Fruit fly (Drosophila melanogaster) whole organism, prepupa: Measurements from ENCODE around the gene CG6791.

Source experiments
- Blimp-1 ChIP-seq: fragments of 200-800 bp; sonication (Bioruptor generic); optimal IDR thresholded peaks from 3 replicates; lab custom pipeline; 2017; ENCODE audit warnings: missing biosample characterization, missing genetic modification characterization, mild to moderate bottlenecking, moderate library complexity, missing genetic modification reagents
- CG10631 ChIP-seq: fragments of 200-800 bp; sonication (Bioruptor generic); optimal IDR thresholded peaks from 2 replicates; lab custom pipeline; 2016; ENCODE audit warnings: missing biosample characterization, missing genetic modification characterization
- CG10669 ChIP-seq: fragments of 200-800 bp; sonication (Bioruptor generic); optimal IDR thresholded peaks from 3 replicates; lab custom pipeline; 2018; ENCODE audit warnings: missing biosample characterization, mild to moderate bottlenecking, missing genetic modification characterization, moderate library complexity
- CG11294 ChIP-seq: fragments of 200-800 bp; sonication (Bioruptor generic); IDR thresholded peaks from 2 replicates; pipeline ENCODE4 v1.3.6; 2022; ENCODE audit warnings: missing biosample characterization, missing genetic modification characterization
- CG11762 ChIP-seq: fragments of 200-800 bp; sonication (Bioruptor generic); optimal IDR thresholded peaks from 3 replicates; lab custom pipeline; 2016; ENCODE audit warnings: missing biosample characterization, missing genetic modification characterization; ENCODE audit not compliant: insufficient read depth
- CG11902 ChIP-seq: fragments of 200-800 bp; sonication (Bioruptor generic); optimal IDR thresholded peaks from 3 replicates; lab custom pipeline; 2016; ENCODE audit warnings: missing biosample characterization, missing genetic modification characterization
- CG15336 ChIP-seq: fragments of 200-800 bp; sonication (Bioruptor generic); IDR thresholded peaks from 2 replicates; pipeline ENCODE4 v1.3.6; 2022; ENCODE audit warnings: missing biosample characterization, missing genetic modification characterization
- CG1621 ChIP-seq: fragments of 200-800 bp; sonication (Bioruptor generic); optimal IDR thresholded peaks from 3 replicates; lab custom pipeline; 2018; ENCODE audit warnings: missing biosample characterization, mild to moderate bottlenecking, missing genetic modification characterization
- CG16779 ChIP-seq: fragments of 200-800 bp; sonication (Bioruptor generic); optimal IDR thresholded peaks from 3 replicates; lab custom pipeline; 2017; ENCODE audit warnings: missing biosample characterization, mild to moderate bottlenecking, missing genetic modification characterization
- CG3032 ChIP-seq: fragments of 200-800 bp; optimal IDR thresholded peaks from 2 replicates; lab custom pipeline; 2019; ENCODE audit warnings: missing biosample characterization, mild to moderate bottlenecking, missing genetic modification characterization, moderate library complexity
- CG31627 ChIP-seq: fragments of 200-800 bp; sonication (Bioruptor generic); optimal IDR thresholded peaks from 3 replicates; lab custom pipeline; 2016; ENCODE audit warnings: missing biosample characterization, missing genetic modification characterization
- CG34406 ChIP-seq: fragments of 200-800 bp; sonication (Bioruptor generic); optimal IDR thresholded peaks from 3 replicates; lab custom pipeline; 2016; ENCODE audit warnings: missing biosample characterization, missing genetic modification characterization
- CG3919 ChIP-seq: fragments of 200-800 bp; sonication (Bioruptor generic); optimal IDR thresholded peaks from 3 replicates; lab custom pipeline; 2016; ENCODE audit warnings: missing biosample characterization, missing genetic modification characterization
- CG6163 ChIP-seq: fragments of 200-800 bp; sonication (Bioruptor generic); IDR thresholded peaks from 3 replicates; pipeline ENCODE4 v1.3.6; 2022; ENCODE audit warnings: missing biosample characterization, missing genetic modification characterization
- CG6792 ChIP-seq: fragments of 200-800 bp; sonication (Bioruptor generic); optimal IDR thresholded peaks from 3 replicates; lab custom pipeline; 2016; ENCODE audit warnings: missing biosample characterization, missing genetic modification characterization
- CG6854 ChIP-seq: fragments of 200-800 bp; sonication (Bioruptor generic); optimal IDR thresholded peaks from 2 replicates; lab custom pipeline; 2017; ENCODE audit warnings: missing biosample characterization, mild to moderate bottlenecking, missing genetic modification characterization
- CG8632 ChIP-seq: fragments of 200-800 bp; sonication (Bioruptor generic); optimal IDR thresholded peaks from 3 replicates; lab custom pipeline; 2016; ENCODE audit warnings: missing biosample characterization, missing genetic modification characterization
- Eip78C ChIP-seq: fragments of 200-800 bp; sonication (Bioruptor generic); peaks from one replicate; lab custom pipeline; 2016; ENCODE audit warnings: missing biosample characterization, missing genetic modification characterization
- Eip93F ChIP-seq: fragments of 200-800 bp; sonication (Bioruptor generic); optimal IDR thresholded peaks from 2 replicates; lab custom pipeline; 2016; ENCODE audit warnings: missing biosample characterization, mild to moderate bottlenecking, missing genetic modification characterization
- Ets21C ChIP-seq: fragments of 200-800 bp; sonication (Bioruptor generic); optimal IDR thresholded peaks from 3 replicates; lab custom pipeline; 2016; ENCODE audit warnings: missing biosample characterization, missing genetic modification characterization
- Ets96B ChIP-seq: fragments of 200-800 bp; optimal IDR thresholded peaks from 2 replicates; lab custom pipeline; 2019; ENCODE audit warnings: missing biosample characterization, mild to moderate bottlenecking, missing genetic modification characterization, moderate library complexity
- Gug ChIP-seq: fragments of 200-800 bp; sonication (Bioruptor generic); IDR thresholded peaks from 2 replicates; pipeline ENCODE4 v1.3.6; 2022; ENCODE audit warnings: missing biosample characterization, missing genetic modification characterization
- Hr39 ChIP-seq: fragments of 200-800 bp; sonication (Bioruptor generic); optimal IDR thresholded peaks from 2 replicates; lab custom pipeline; 2016; ENCODE audit warnings: missing biosample characterization, missing genetic modification characterization
- Hr4 ChIP-seq: fragments of 200-800 bp; sonication (Bioruptor generic); optimal IDR thresholded peaks from 3 replicates; lab custom pipeline; 2016; ENCODE audit warnings: missing biosample characterization, missing genetic modification characterization
- Lpt ChIP-seq: fragments of 200-800 bp; sonication (Bioruptor generic); optimal IDR thresholded peaks from 3 replicates; lab custom pipeline; 2016; ENCODE audit warnings: missing biosample characterization, missing genetic modification characterization
- Met ChIP-seq: fragments of 200-800 bp; sonication (Bioruptor generic); optimal IDR thresholded peaks from 3 replicates; lab custom pipeline; 2016; ENCODE audit warnings: missing biosample characterization, missing genetic modification characterization
- Sox102F ChIP-seq: fragments of 200-800 bp; sonication (Bioruptor generic); optimal IDR thresholded peaks from 2 replicates; lab custom pipeline; 2016; ENCODE audit warnings: missing biosample characterization, mild to moderate bottlenecking, missing genetic modification characterization
- Sox14 ChIP-seq: fragments of 200-800 bp; sonication (Bioruptor generic); optimal IDR thresholded peaks from 3 replicates; lab custom pipeline; 2016; ENCODE audit warnings: missing biosample characterization, missing genetic modification characterization
- Sox15 ChIP-seq: fragments of 200-800 bp; sonication (Bioruptor generic); optimal IDR thresholded peaks from 3 replicates; lab custom pipeline; 2016; ENCODE audit warnings: missing biosample characterization, missing genetic modification characterization
- achi ChIP-seq: fragments of 200-800 bp; sonication (Bioruptor generic); optimal IDR thresholded peaks from 3 replicates; lab custom pipeline; 2016; ENCODE audit warnings: missing biosample characterization, missing genetic modification characterization
- acj6 ChIP-seq: fragments of 200-800 bp; sonication (Bioruptor generic); optimal IDR thresholded peaks from 3 replicates; lab custom pipeline; 2016; ENCODE audit warnings: missing biosample characterization, missing genetic modification characterization
- cyc ChIP-seq: fragments of 200-800 bp; sonication (Bioruptor generic); optimal IDR thresholded peaks from 3 replicates; lab custom pipeline; 2016; ENCODE audit warnings: missing biosample characterization, missing genetic modification characterization
- dac ChIP-seq: fragments of 200-800 bp; sonication (Bioruptor generic); optimal IDR thresholded peaks from 2 replicates; lab custom pipeline; 2017; ENCODE audit warnings: missing biosample characterization, mild to moderate bottlenecking, missing genetic modification characterization
- dsx ChIP-seq: fragments of 200-800 bp; optimal IDR thresholded peaks from 3 replicates; lab custom pipeline; 2019; ENCODE audit warnings: missing biosample characterization, mild to moderate bottlenecking, missing genetic modification characterization, moderate library complexity; ENCODE audit not compliant: poor library complexity, severe bottlenecking
- eg ChIP-seq: fragments of 200-800 bp; sonication (Bioruptor generic); IDR thresholded peaks from 3 replicates; pipeline ENCODE4 v1.3.6; 2022; ENCODE audit warnings: missing biosample characterization, missing genetic modification characterization
- esn ChIP-seq: fragments of 200-800 bp; sonication (Bioruptor generic); optimal IDR thresholded peaks from 2 replicates; lab custom pipeline; 2016; ENCODE audit warnings: missing biosample characterization, mild to moderate bottlenecking, missing genetic modification characterization, moderate library complexity
- fd59A ChIP-seq: fragments of 200-800 bp; sonication (Bioruptor generic); optimal IDR thresholded peaks from 2 replicates; lab custom pipeline; 2017; ENCODE audit warnings: missing biosample characterization, mild to moderate bottlenecking, missing genetic modification characterization, missing genetic modification reagents
- fd85E ChIP-seq: fragments of 200-800 bp; sonication (Bioruptor generic); optimal IDR thresholded peaks from 3 replicates; lab custom pipeline; 2016; ENCODE audit warnings: missing biosample characterization, missing genetic modification characterization
- fkh ChIP-seq: fragments of 200-800 bp; sonication (Bioruptor generic); optimal IDR thresholded peaks from 3 replicates; lab custom pipeline; 2017; ENCODE audit warnings: missing biosample characterization, mild to moderate bottlenecking, missing genetic modification characterization, moderate library complexity
- lz ChIP-seq: fragments of 200-800 bp; sonication (Bioruptor generic); optimal IDR thresholded peaks from 3 replicates; lab custom pipeline; 2016; ENCODE audit warnings: missing biosample characterization, missing genetic modification characterization
- net ChIP-seq: fragments of 200-800 bp; sonication (Bioruptor generic); optimal IDR thresholded peaks from 3 replicates; lab custom pipeline; 2016; ENCODE audit warnings: missing biosample characterization, missing genetic modification characterization
- spab ChIP-seq: fragments of 200-800 bp; sonication (Bioruptor generic); optimal IDR thresholded peaks from 2 replicates; lab custom pipeline; 2017; ENCODE audit warnings: missing biosample characterization, mild to moderate bottlenecking, missing genetic modification characterization, missing genetic modification reagents
- svp ChIP-seq: fragments of 200-800 bp; sonication (Bioruptor generic); peaks from one replicate; lab custom pipeline; 2016; ENCODE audit warnings: missing biosample characterization, missing genetic modification characterization
- topi ChIP-seq: fragments of 200-800 bp; sonication (Bioruptor generic); optimal IDR thresholded peaks from 3 replicates; lab custom pipeline; 2016; ENCODE audit warnings: missing biosample characterization, missing genetic modification characterization

Gene CG6791

dm6 chr3R:11623025-11623424 is 33.1 kb upstream of the CG6791 start, which contains the start of gene CG14711:
Gene CG14711, plus strand, starts transcription at chr3R:11623339.
- TF ChIP-seq Sox15: peak; percentile 64
- peak; percentile 82 for TF ChIP-seq lz (GFP tag; lab: Kevin White, UChicago)
- TF ChIP-seq CG6792 (GFP tag; lab: Kevin White, UChicago): peak; percentile 76
- peak; percentile 10 for TF ChIP-seq Blimp-1 (GFP tag; lab: Kevin White, UChicago)
- TF ChIP-seq CG3919 (GFP tag; lab: Kevin White, UChicago): no peak
- TF ChIP-seq CG16779 (tag; lab: Kevin White, UChicago): no peak
- no peak for TF ChIP-seq CG6854 (GFP tag; lab: Kevin White, UChicago)
- TF ChIP-seq Sox102F: no peak
- no peak for TF ChIP-seq CG8632 (GFP tag; lab: Kevin White, UChicago)
- TF ChIP-seq Gug: peak; percentile 44; the same call in 1 of the 2 replicates
- TF ChIP-seq dac (GFP tag; lab: Kevin White, UChicago): no peak
- peak; percentile 51 for TF ChIP-seq Eip93F (GFP tag; lab: Kevin White, UChicago)
- TF ChIP-seq CG11902 (GFP tag; lab: Kevin White, UChicago): peak; percentile 52
- TF ChIP-seq Eip78C: peak; percentile 92
- TF ChIP-seq fd59A (GFP tag; lab: Kevin White, UChicago): peak; percentile 32
- no peak for TF ChIP-seq Hr4 (GFP tag; lab: Kevin White, UChicago)
- TF ChIP-seq cyc (GFP tag; lab: Kevin White, UChicago): peak; percentile 76
- TF ChIP-seq spab (GFP tag; lab: Kevin White, UChicago): no peak
- peak; percentile 65 for TF ChIP-seq CG11762 (GFP tag; lab: Kevin White, UChicago)
- no peak for TF ChIP-seq CG10631 (GFP tag; lab: Kevin White, UChicago)
- TF ChIP-seq CG31627: peak; percentile 80
- peak; percentile 61 for TF ChIP-seq CG15336 (GFP tag; lab: Robert Waterston, UW)
- TF ChIP-seq CG3032: peak; percentile 82
- TF ChIP-seq Ets21C (GFP tag; lab: Kevin White, UChicago): no peak
- no peak for TF ChIP-seq svp (GFP tag; lab: Kevin White, UChicago)
- no peak for TF ChIP-seq topi
- no peak for TF ChIP-seq Met (GFP tag; lab: Kevin White, UChicago)
- TF ChIP-seq esn (GFP tag; lab: Kevin White, UChicago): peak; percentile 87
- TF ChIP-seq CG10669: no peak
- peak; percentile 83; the same call in 2 of the 3 replicates for TF ChIP-seq eg (GFP tag; lab: Robert Waterston, UW)
- no peak for TF ChIP-seq CG1621
- TF ChIP-seq CG11294 (GFP tag; lab: Robert Waterston, UW): 0 out of 2 replicates have a peak, but pooled peaks have one; percentile 50
- TF ChIP-seq Lpt (GFP tag; lab: Kevin White, UChicago): peak; percentile 50
- TF ChIP-seq Hr39 (GFP tag; lab: Kevin White, UChicago): no peak
- peak; percentile 86 for TF ChIP-seq acj6 (GFP tag; lab: Kevin White, UChicago)
- no peak for TF ChIP-seq fd85E
- no peak for TF ChIP-seq fkh
- TF ChIP-seq Ets96B (tag; lab: Kevin White, UChicago): peak; percentile 80
- TF ChIP-seq CG6163 (GFP tag; lab: Robert Waterston, UW): peak; percentile 81; the same call in 2 of the 3 replicates
- TF ChIP-seq dsx: no peak
- TF ChIP-seq net (GFP tag; lab: Kevin White, UChicago): no peak
- TF ChIP-seq CG34406 (GFP tag; lab: Kevin White, UChicago): peak; percentile 78
- TF ChIP-seq Sox14 (GFP tag; lab: Kevin White, UChicago): peak; percentile 76
- peak; percentile 82 for TF ChIP-seq achi (GFP tag; lab: Kevin White, UChicago)
